Worm (Caenorhabditis elegans): ENCODE data around the gene T04A6.1.

Gene T04A6.1

DNA sequence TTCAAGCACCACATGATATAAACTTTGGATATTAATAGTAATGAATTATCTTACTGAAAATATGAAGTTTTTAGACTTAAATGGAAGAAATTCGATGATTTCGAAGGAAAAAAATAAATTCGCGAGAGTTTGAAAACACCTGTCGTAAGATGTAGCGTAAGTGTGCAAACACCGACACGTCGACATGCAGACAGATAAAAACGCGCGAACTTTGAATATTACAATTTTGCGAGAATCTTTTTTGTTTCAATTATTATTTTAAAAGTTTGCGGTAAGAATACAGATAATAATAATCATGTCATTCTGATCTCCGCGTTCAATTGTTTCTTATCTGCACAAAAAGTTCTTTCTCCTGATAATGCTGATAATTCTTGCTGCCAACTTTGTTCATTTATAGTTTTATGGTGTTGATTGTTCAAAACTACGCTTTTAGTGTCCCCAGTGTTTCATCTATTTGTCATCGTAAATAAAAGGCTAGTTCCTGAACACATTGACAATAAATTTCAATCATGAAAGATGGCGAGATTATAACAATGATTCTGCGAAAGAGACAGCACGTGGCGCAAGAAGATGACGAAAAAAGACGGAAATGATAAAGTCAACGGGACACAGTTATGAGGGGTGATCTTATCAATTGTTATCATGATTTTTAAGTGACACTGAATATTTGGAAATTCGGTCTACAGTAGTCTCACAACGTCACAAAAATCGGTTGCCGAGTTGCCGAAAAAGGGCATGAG lies 27.7 kb downstream of the T04A6.1 start (continued):
- TF ChIP-seq pha-4 (GFP tag; IDR thresholded peaks at IDR 0.05), result no peak
- TF ChIP-seq pha-4 (tag; optimal IDR thresholded peaks at IDR 0.05), result peak; percentile 21
- TF ChIP-seq egl-43 (GFP tag; IDR thresholded peaks at IDR 0.05), result no peak
- peak in 1 of 2 experiments; percentile 33 for TF ChIP-seq daf-16 (GFP tag; optimal IDR thresholded peaks at IDR 0.05)
- peak; percentile 89 for TF ChIP-seq daf-16 (tag; optimal IDR thresholded peaks at IDR 0.05)
- TF ChIP-seq lin-29 (GFP tag; IDR thresholded peaks at IDR 0.05), result no peak
- TF ChIP-seq nhr-28 (tag; optimal IDR thresholded peaks at IDR 0.05), result peak; percentile 72
- TF ChIP-seq Y48G9A.11 (GFP tag; IDR thresholded peaks at IDR 0.05), result no peak
- no peak for TF ChIP-seq dmd-8 (GFP tag; IDR thresholded peaks at IDR 0.05)
- TF ChIP-seq ceh-44 (GFP tag; IDR thresholded peaks at IDR 0.05), result no peak
- no peak for TF ChIP-seq madf-9 (GFP tag; conservative IDR thresholded peaks at IDR 0.05)
- TF ChIP-seq vab-7 (GFP tag; IDR thresholded peaks at IDR 0.05), result no peak
- peak; percentile 80 for TF ChIP-seq ceh-20 (GFP tag; IDR thresholded peaks at IDR 0.05)
- peak; percentile 86 for TF ChIP-seq tra-1 (GFP tag; IDR thresholded peaks at IDR 0.05)
- TF ChIP-seq hlh-11 (tag; optimal IDR thresholded peaks at IDR 0.05), result peak; percentile 92
- no peak for TF ChIP-seq ztf-11 (tag; optimal IDR thresholded peaks at IDR 0.05)
- no peak for TF ChIP-seq ZK337.2 (GFP tag; IDR thresholded peaks at IDR 0.05)
- no peak for TF ChIP-seq nhr-237 (tag; optimal IDR thresholded peaks at IDR 0.05)
- TF ChIP-seq nhr-77 (tag; optimal IDR thresholded peaks at IDR 0.05), result peak; percentile 37

DNA sequence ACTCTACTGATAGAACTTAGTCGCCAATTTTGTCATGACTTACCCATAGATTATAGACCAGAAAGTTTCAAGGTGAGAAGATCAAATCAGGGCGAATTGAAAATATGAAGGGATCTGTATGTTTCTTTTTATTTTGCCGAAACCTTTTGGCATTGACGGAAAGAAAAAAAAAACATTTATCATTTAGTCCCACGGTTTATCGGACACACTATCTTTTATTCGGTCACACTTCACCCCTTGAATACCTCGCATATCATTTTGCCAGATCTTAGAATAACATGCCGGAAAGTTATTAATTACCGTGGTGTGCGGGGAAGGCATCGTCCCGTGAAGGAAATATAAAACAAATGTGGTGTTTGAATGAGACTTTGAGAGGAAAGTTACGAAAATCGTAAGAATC lies 28.7 kb downstream of the T04A6.1 start:
- no peak for TF ChIP-seq nhr-42 (GFP tag; IDR thresholded peaks at IDR 0.05)
- TF ChIP-seq dmd-9 (GFP tag; IDR thresholded peaks at IDR 0.05), result no peak
- TF ChIP-seq hlh-30 (tag; optimal IDR thresholded peaks at IDR 0.05; ENCODE audit: insufficient read depth), result peak; percentile 9
- TF ChIP-seq daf-8 (GFP tag; IDR thresholded peaks at IDR 0.05), result no peak
- no peak for TF ChIP-seq nhr-76 (tag; optimal IDR thresholded peaks at IDR 0.05)
- no peak for TF ChIP-seq fkh-10 (GFP tag; optimal IDR thresholded peaks at IDR 0.05)
- no peak for TF ChIP-seq egl-27 (tag; optimal IDR thresholded peaks at IDR 0.05)
- peak in 1 of 2 experiments; percentile 96 for TF ChIP-seq unc-62 (GFP tag; optimal IDR thresholded peaks at IDR 0.05 in 1 of 2)
- TF ChIP-seq unc-62 (tag; optimal IDR thresholded peaks at IDR 0.05), result no peak
- TF ChIP-seq nhr-28 (tag; optimal IDR thresholded peaks at IDR 0.05), result peak; percentile 10
- no peak for TF ChIP-seq madf-9 (GFP tag; conservative IDR thresholded peaks at IDR 0.05)
- TF ChIP-seq sdz-12 (GFP tag; optimal IDR thresholded peaks at IDR 0.05), result no peak
- TF ChIP-seq D1046.2 (GFP tag; IDR thresholded peaks at IDR 0.05), result no peak

DNA sequence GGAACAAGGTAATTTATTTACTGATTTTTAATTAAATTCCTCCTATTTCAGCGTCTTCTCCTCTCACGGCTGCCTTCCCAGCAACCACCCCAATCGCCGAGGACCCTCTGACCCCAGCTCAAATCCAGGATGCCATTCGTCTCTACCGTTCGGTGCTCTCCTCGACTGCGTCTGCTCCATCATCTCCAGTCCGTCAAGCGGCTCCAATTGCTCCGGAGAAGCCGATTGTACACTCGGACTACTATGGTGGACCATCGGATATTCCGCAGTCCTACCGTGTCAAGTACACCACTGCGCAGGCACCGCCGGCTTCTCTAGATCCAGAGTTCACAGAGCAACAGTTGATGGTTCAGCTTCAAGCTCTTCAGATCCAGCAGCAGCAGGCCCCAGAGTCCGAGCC lies 32.5 kb downstream of the T04A6.1 start:
- TF ChIP-seq duxl-1 (tag; optimal IDR thresholded peaks at IDR 0.05; ENCODE audit: poor library complexity), result no peak
- no peak for TF ChIP-seq zfp-3 (GFP tag; conservative IDR thresholded peaks at IDR 0.05)
- TF ChIP-seq ZK337.2 (GFP tag; IDR thresholded peaks at IDR 0.05), result no peak
- TF ChIP-seq lim-7 (GFP tag; IDR thresholded peaks at IDR 0.05), result no peak
- no peak for TF ChIP-seq tag-97 (GFP tag; IDR thresholded peaks at IDR 0.05)
- no peak for TF ChIP-seq nhr-6 (tag; optimal IDR thresholded peaks at IDR 0.05)
- no peak for TF ChIP-seq lin-1 (GFP tag; IDR thresholded peaks at IDR 0.05)
- no peak for TF ChIP-seq aly-2 (tag; optimal IDR thresholded peaks at IDR 0.05)
- TF ChIP-seq lin-15B (tag; optimal IDR thresholded peaks at IDR 0.05), result no peak
- TF ChIP-seq sdz-12 (GFP tag; optimal IDR thresholded peaks at IDR 0.05), result no peak
- TF ChIP-seq set-16 (GFP tag; IDR thresholded peaks at IDR 0.05), result peak; percentile 83
- TF ChIP-seq nhr-77 (tag; optimal IDR thresholded peaks at IDR 0.05), result no peak
- TF ChIP-seq lin-38 (GFP tag; IDR thresholded peaks at IDR 0.05), result no peak
- 0 out of 2 replicates have a peak, but pooled peaks have one; percentile 40 for TF ChIP-seq egl-43 (GFP tag; IDR thresholded peaks at IDR 0.05)
- TF ChIP-seq rbr-2 (tag; optimal IDR thresholded peaks at IDR 0.05), result no peak
- no peak for TF ChIP-seq zip-2 (tag; optimal IDR thresholded peaks at IDR 0.05)
- no peak for TF ChIP-seq hif-1 (tag; optimal IDR thresholded peaks at IDR 0.05)
- TF ChIP-seq daf-16 (GFP tag; optimal IDR thresholded peaks at IDR 0.05), result no peak
- no peak for TF ChIP-seq daf-16 (tag; optimal IDR thresholded peaks at IDR 0.05)
- TF ChIP-seq tra-1 (GFP tag; IDR thresholded peaks at IDR 0.05), result no peak
- peak in 1 of 2 experiments; percentile 31 for TF ChIP-seq unc-62 (GFP tag; optimal IDR thresholded peaks at IDR 0.05 in 1 of 2)
- TF ChIP-seq unc-62 (tag; optimal IDR thresholded peaks at IDR 0.05), result no peak
- TF ChIP-seq zag-1 (tag; optimal IDR thresholded peaks at IDR 0.05), result no peak

All from whole organism, L4 larva.